Worm (Caenorhabditis elegans) whole organism, young adult: ENCODE measurements around the gene bre-2.

Experiments
- B0019.2 ChIP-seq: fragments of 200-800 bp; sonication (Bioruptor generic); conservative IDR thresholded peaks from 2 replicates; pipeline ENCODE4 v1.3.6; 2022; ENCODE audit warnings: missing genetic modification reagents, missing genetic modification characterization, missing compliant biosample characterization
- B0336.3 ChIP-seq: fragments of 200-800 bp; sonication (Bioruptor generic); IDR thresholded peaks from 2 replicates; pipeline ENCODE4 v1.3.6; 2022; ENCODE audit warnings: missing genetic modification characterization, missing compliant biosample characterization
- C06A6.2 ChIP-seq: fragments of 200-800 bp; sonication (Bioruptor generic); conservative IDR thresholded peaks from 2 replicates; pipeline ENCODE4 v1.3.6; 2022; ENCODE audit warnings: missing genetic modification characterization, missing compliant biosample characterization
- F10E7.11 ChIP-seq: sonication (generic microtip); optimal IDR thresholded peaks from 2 replicates; lab custom pipeline; 2017; ENCODE audit warnings: mild to moderate bottlenecking, missing genetic modification characterization, moderate library complexity, missing compliant biosample characterization
- F22D6.2 ChIP-seq: sonication (generic microtip); optimal IDR thresholded peaks from 2 replicates; lab custom pipeline; 2016; ENCODE audit warnings: mild to moderate bottlenecking, missing genetic modification characterization, missing compliant biosample characterization
- F23B12.7 ChIP-seq: sonication (generic microtip); optimal IDR thresholded peaks from 2 replicates; lab custom pipeline; 2017; ENCODE audit warnings: missing genetic modification characterization, mild to moderate bottlenecking, missing compliant biosample characterization, antibody characterized with exemption, moderate library complexity; ENCODE audit not compliant: insufficient read depth
- F39B2.1 ChIP-seq: fragments of 200-800 bp; sonication (Bioruptor generic); IDR thresholded peaks from 2 replicates; pipeline ENCODE4 v1.3.6; 2022; ENCODE audit warnings: missing genetic modification reagents, missing genetic modification characterization, missing compliant biosample characterization
- F49E8.2 ChIP-seq: sonication (generic microtip); optimal IDR thresholded peaks from 3 replicates; lab custom pipeline; 2017; ENCODE audit warnings: missing genetic modification characterization, mild to moderate bottlenecking, missing compliant biosample characterization, antibody characterized with exemption, moderate library complexity; ENCODE audit not compliant: insufficient read depth
- K11D2.4 ChIP-seq: fragments of 200-800 bp; sonication (Bioruptor generic); IDR thresholded peaks from 2 replicates; pipeline ENCODE4 v1.3.6; 2022; ENCODE audit warnings: missing genetic modification reagents, missing genetic modification characterization, missing compliant biosample characterization
- T07F8.4 ChIP-seq: sonication (generic microtip); optimal IDR thresholded peaks from 2 replicates; lab custom pipeline; 2016; ENCODE audit warnings: mild to moderate bottlenecking, missing genetic modification characterization, moderate library complexity, missing compliant biosample characterization
- Y53F4B.3 ChIP-seq: fragments of 200-800 bp; sonication (Bioruptor generic); IDR thresholded peaks from 2 replicates; pipeline ENCODE4 v1.3.6; 2022; ENCODE audit warnings: missing genetic modification reagents, missing genetic modification characterization, missing compliant biosample characterization
- Y53G8AR.9 ChIP-seq: fragments of 200-800 bp; sonication (Bioruptor generic); conservative IDR thresholded peaks from 2 replicates; pipeline ENCODE4 v1.3.6; 2022; ENCODE audit warnings: missing genetic modification reagents, missing genetic modification characterization, missing compliant biosample characterization
- ZK185.1 ChIP-seq: sonication (generic microtip); optimal IDR thresholded peaks from 2 replicates; lab custom pipeline; 2016; ENCODE audit warnings: mild to moderate bottlenecking, missing genetic modification characterization, missing compliant biosample characterization; ENCODE audit not compliant: poor library complexity, severe bottlenecking
- akir-1 ChIP-seq: fragments of 200-800 bp; sonication (Bioruptor generic); optimal IDR thresholded peaks from 2 replicates; lab custom pipeline; 2018; ENCODE audit warnings: mild to moderate bottlenecking, missing genetic modification characterization, moderate library complexity, missing compliant biosample characterization
- atf-7 ChIP-seq: sonication (generic microtip); optimal IDR thresholded peaks from 2 replicates; lab custom pipeline; 2017; ENCODE audit warnings: mild to moderate bottlenecking, missing genetic modification characterization, missing compliant biosample characterization
- athp-1 ChIP-seq: sonication (generic microtip); optimal IDR thresholded peaks from 2 replicates; lab custom pipeline; 2017; ENCODE audit warnings: mild to moderate bottlenecking, missing genetic modification characterization, missing compliant biosample characterization
- bed-2 ChIP-seq: fragments of 200-800 bp; sonication (Bioruptor generic); IDR thresholded peaks from 2 replicates; pipeline ENCODE4 v1.3.6; 2022; ENCODE audit warnings: missing genetic modification reagents, missing genetic modification characterization, missing compliant biosample characterization
- cebp-1 ChIP-seq, 2 experiments: fragments of 200-800 bp in 1 of 2; sonication (Bioruptor generic) in 1 of 2; sonication (generic microtip) in 1 of 2; IDR thresholded peaks in 1 of 2; optimal IDR thresholded peaks in 1 of 2; 2 replicates each; pipeline versions ENCODE4 v1.3.6 to Lab custom; 2017 to 2022; ENCODE audit warnings: missing compliant biosample characterization in 2 of 2, missing genetic modification characterization in 2 of 2, mild to moderate bottlenecking in 1 of 2, missing genetic modification reagents in 1 of 2, moderate library complexity in 1 of 2
- ceh-100 ChIP-seq: fragments of 200-800 bp; sonication (Bioruptor generic); IDR thresholded peaks from 2 replicates; pipeline ENCODE4 v1.3.6; 2022; ENCODE audit warnings: missing genetic modification reagents, missing genetic modification characterization, missing compliant biosample characterization
- die-1 ChIP-seq: sonication (generic microtip); optimal IDR thresholded peaks from 2 replicates; lab custom pipeline; 2016; ENCODE audit warnings: missing genotype, mild to moderate bottlenecking, missing genetic modification characterization, missing compliant biosample characterization
- hlh-12 ChIP-seq: sonication (generic microtip); optimal IDR thresholded peaks from 2 replicates; lab custom pipeline; 2016; ENCODE audit warnings: missing genetic modification characterization, missing compliant biosample characterization
- hmg-1.2 ChIP-seq: fragments of 200-800 bp; sonication (Bioruptor generic); IDR thresholded peaks from 2 replicates; pipeline ENCODE4 v1.3.6; 2022; ENCODE audit warnings: missing genetic modification reagents, missing genetic modification characterization, missing compliant biosample characterization
- hmg-20 ChIP-seq: fragments of 200-800 bp; sonication (Bioruptor generic); IDR thresholded peaks from 2 replicates; pipeline ENCODE4 v1.3.6; 2022; ENCODE audit warnings: missing genetic modification reagents, missing genetic modification characterization, missing compliant biosample characterization
- lin-26 ChIP-seq: fragments of 200-800 bp; sonication (Bioruptor generic); IDR thresholded peaks from 2 replicates; pipeline ENCODE4 v1.3.6; 2022; ENCODE audit warnings: missing genetic modification reagents, missing genetic modification characterization, missing compliant biosample characterization
- lin-40 ChIP-seq: sonication (generic microtip); optimal IDR thresholded peaks from 2 replicates; lab custom pipeline; 2016; ENCODE audit warnings: missing genetic modification characterization, mild to moderate bottlenecking, missing compliant biosample characterization, missing genotype, missing genetic modification reagents
- lir-1 ChIP-seq: fragments of 200-800 bp; sonication (Bioruptor generic); conservative IDR thresholded peaks from 2 replicates; pipeline ENCODE4 v1.3.6; 2022; ENCODE audit warnings: missing genetic modification reagents, missing genetic modification characterization, missing compliant biosample characterization
- madf-10 ChIP-seq: sonication (generic microtip); optimal IDR thresholded peaks from 2 replicates; lab custom pipeline; 2016; ENCODE audit warnings: mild to moderate bottlenecking, missing genetic modification characterization, missing compliant biosample characterization
- nfya-1 ChIP-seq: sonication (generic microtip); optimal IDR thresholded peaks from 2 replicates; lab custom pipeline; 2017; ENCODE audit warnings: antibody characterized with exemption, missing compliant biosample characterization, missing genetic modification characterization, borderline replicate concordance; ENCODE audit not compliant: insufficient read depth
- nhr-80 ChIP-seq: sonication (generic microtip); optimal IDR thresholded peaks from 2 replicates; lab custom pipeline; 2016; ENCODE audit warnings: missing genetic modification characterization, missing compliant biosample characterization
- pha-4 ChIP-seq: fragments of 150-350 bp; sonication (generic microtip); optimal IDR thresholded peaks from 2 replicates; lab custom pipeline; 2014; ENCODE audit warnings: missing biosample characterization, missing genetic modification reagents, missing genetic modification characterization
- rec-8 ChIP-seq, 2 experiments: sonication (generic microtip); optimal IDR thresholded peaks; 2 replicates each; lab custom pipeline; 2016; ENCODE audit warnings: mild to moderate bottlenecking in 2 of 2, missing genetic modification characterization in 2 of 2, missing genetic modification reagents in 2 of 2, missing genotype in 2 of 2, missing biosample characterization in 1 of 2, missing compliant biosample characterization in 1 of 2, moderate library complexity in 1 of 2
- rpc-1 ChIP-seq, 2 experiments: fragments of 150-350 bp in 1 of 2; sonication (generic microtip) in 1 of 2; optimal IDR thresholded peaks; 2 replicates each; lab custom pipeline; 2014 to 2018; ENCODE audit warnings: missing biosample characterization in 1 of 2, missing genetic modification characterization in 1 of 2, missing genetic modification reagents in 1 of 2, missing genotype in 1 of 2
- sdz-38 ChIP-seq: sonication (generic microtip); optimal IDR thresholded peaks from 2 replicates; lab custom pipeline; 2016; ENCODE audit warnings: missing genotype, missing genetic modification characterization, missing compliant biosample characterization
- ztf-25 ChIP-seq: fragments of 200-800 bp; sonication (Bioruptor generic); IDR thresholded peaks from 2 replicates; pipeline ENCODE4 v1.3.6; 2022; ENCODE audit warnings: missing genetic modification reagents, missing genetic modification characterization, missing compliant biosample characterization
- ztf-26 ChIP-seq: sonication (generic microtip); optimal IDR thresholded peaks from 2 replicates; lab custom pipeline; 2017; ENCODE audit warnings: missing genetic modification characterization, missing compliant biosample characterization

Gene bre-2

ce11 chrIII:13187090-13187489 lies 47.7 kb upstream of the bre-2 start, which contains the start of gene gly-5:
Gene gly-5 (plus strand): TSS chrIII:13187390.
- TF ChIP-seq rec-8 (tag; optimal IDR thresholded peaks at IDR 0.05; lab: Kevin White, UChicago), result no peak
- TF ChIP-seq ceh-100 (GFP tag; lab: Robert Waterston, UW), result no peak
- peak; percentile 40 for TF ChIP-seq nhr-80 (tag; lab: Kevin White, UChicago)
- TF ChIP-seq cebp-1 (GFP tag; IDR thresholded peaks at IDR 0.05; lab: Robert Waterston, UW), result no peak
- TF ChIP-seq cebp-1 (tag; optimal IDR thresholded peaks at IDR 0.05; lab: Kevin White, UChicago), result no peak
- no peak for TF ChIP-seq F23B12.7
- TF ChIP-seq hlh-12 (tag; lab: Kevin White, UChicago), result no peak

ce11 chrIII:13182003-13182402 lies 42.6 kb upstream of the bre-2 start:
- TF ChIP-seq akir-1 (GFP tag; lab: Kevin White, UChicago) (no peak), C06A6.2 (GFP tag; lab: Robert Waterston, UW) (no peak), cebp-1 (GFP tag; IDR thresholded peaks at IDR 0.05; lab: Robert Waterston, UW) (no peak), cebp-1 (tag; optimal IDR thresholded peaks at IDR 0.05; lab: Kevin White, UChicago) (peak; percentile 15), athp-1 (tag; lab: Kevin White, UChicago) (no peak), T07F8.4 (tag; lab: Kevin White, UChicago) (no peak), F39B2.1 (GFP tag; lab: Robert Waterston, UW) (no peak), ZK185.1 (tag; lab: Kevin White, UChicago) (peak; percentile 10), F10E7.11 (tag; lab: Kevin White, UChicago) (no peak), lin-40 (peak; percentile 5), nhr-80 (tag; lab: Kevin White, UChicago) (peak; percentile 9), hlh-12 (tag; lab: Kevin White, UChicago) (no peak), hmg-1.2 (GFP tag; lab: Robert Waterston, UW) (peak; percentile 70), die-1 (tag; lab: Kevin White, UChicago) (no peak), F22D6.2 (tag; lab: Kevin White, UChicago) (no peak)

ce11 chrIII:13176876-13177275 lies 37.5 kb upstream of the bre-2 start:
- TF ChIP-seq bed-2 (GFP tag; lab: Robert Waterston, UW) (no peak), ztf-26 (tag; lab: Kevin White, UChicago) (no peak), F49E8.2 (tag; lab: Kevin White, UChicago) (no peak), sdz-38 (no peak), nfya-1 (tag; lab: Kevin White, UChicago) (no peak), atf-7 (no peak), Y53F4B.3 (no peak), madf-10 (tag; lab: Kevin White, UChicago) (no peak), lin-26 (GFP tag; lab: Robert Waterston, UW) (no peak), B0019.2 (GFP tag; lab: Robert Waterston, UW) (no peak), die-1 (tag; lab: Kevin White, UChicago) (no peak), ztf-25 (GFP tag; lab: Robert Waterston, UW) (no peak), rpc-1 (optimal IDR thresholded peaks at IDR 0.05; lab: Kevin White, UChicago) (no peak), rpc-1 (tag; optimal IDR thresholded peaks at IDR 0.05; lab: Kevin White, UChicago) (no peak), B0336.3 (GFP tag; lab: Robert Waterston, UW) (no peak), hmg-20 (no peak), K11D2.4 (no peak), lir-1 (GFP tag; lab: Robert Waterston, UW) (no peak), pha-4 (tag; lab: Kevin White, UChicago) (no peak), Y53G8AR.9 (no peak)
